Worm (Caenorhabditis elegans) whole organism, early embryonic: ENCODE measurements around the gene F10A3.11.

ENCODE experiments used
- B0310.2 ChIP-seq: sonication (generic microtip); optimal IDR thresholded peaks from 2 replicates; lab custom pipeline; 2016; ENCODE audit warnings: mild to moderate bottlenecking, missing genetic modification characterization, missing compliant biosample characterization
- F13C5.2 ChIP-seq: sonication (generic microtip); optimal IDR thresholded peaks from 2 replicates; lab custom pipeline; 2017; ENCODE audit warnings: mild to moderate bottlenecking, missing genetic modification characterization, inconsistent platforms, missing compliant biosample characterization
- aly-1 ChIP-seq: sonication (generic microtip); optimal IDR thresholded peaks from 2 replicates; lab custom pipeline; 2016; ENCODE audit warnings: missing genetic modification characterization, missing compliant biosample characterization
- ama-1 ChIP-seq: fragments of 150-350 bp; optimal IDR thresholded peaks from 2 replicates; lab custom pipeline; 2014
- ceh-13 ChIP-seq: fragments of 200-800 bp; sonication (Bioruptor generic); optimal IDR thresholded peaks from 2 replicates; lab custom pipeline; 2018; ENCODE audit warnings: mild to moderate bottlenecking, missing genetic modification characterization, missing compliant biosample characterization
- ceh-36 ChIP-seq: sonication (generic microtip); optimal IDR thresholded peaks from 2 replicates; lab custom pipeline; 2016; ENCODE audit warnings: missing genetic modification characterization, inconsistent platforms, missing compliant biosample characterization
- ets-7 ChIP-seq: sonication (generic microtip); optimal IDR thresholded peaks from 2 replicates; lab custom pipeline; 2016; ENCODE audit warnings: missing genotype, missing genetic modification characterization, missing compliant biosample characterization
- flt-1 ChIP-seq: fragments of 200-800 bp; sonication (Bioruptor generic); IDR thresholded peaks from 2 replicates; pipeline ENCODE4 v1.3.6; 2022; ENCODE audit warnings: missing genetic modification characterization, missing compliant biosample characterization
- hmbx-1 ChIP-seq: sonication (generic microtip); optimal IDR thresholded peaks from 2 replicates; lab custom pipeline; 2016; ENCODE audit warnings: mild to moderate bottlenecking, missing genetic modification characterization, missing compliant biosample characterization
- hmg-4 ChIP-seq: fragments of 200-800 bp; sonication (Bioruptor generic); optimal IDR thresholded peaks from 2 replicates; lab custom pipeline; 2018; ENCODE audit warnings: mild to moderate bottlenecking, missing genetic modification characterization, missing compliant biosample characterization
- hnd-1 ChIP-seq: sonication (generic microtip); optimal IDR thresholded peaks from 2 replicates; lab custom pipeline; 2016; ENCODE audit warnings: missing genetic modification characterization, missing compliant biosample characterization
- pes-1 ChIP-seq: fragments of 200-800 bp; sonication (Bioruptor generic); IDR thresholded peaks from 2 replicates; pipeline ENCODE4 v1.3.6; 2022; ENCODE audit warnings: missing genetic modification reagents, missing genetic modification characterization, missing compliant biosample characterization
- scrt-1 ChIP-seq: fragments of 200-800 bp; sonication (Bioruptor generic); IDR thresholded peaks from 2 replicates; pipeline ENCODE4 v1.3.6; 2022; ENCODE audit warnings: missing genetic modification characterization, missing compliant biosample characterization
- sea-1 ChIP-seq: fragments of 200-800 bp; sonication (Bioruptor generic); conservative IDR thresholded peaks from 2 replicates; pipeline ENCODE4 v1.3.6; 2022; ENCODE audit warnings: missing genetic modification characterization, missing compliant biosample characterization
- tbx-11 ChIP-seq: fragments of 200-800 bp; sonication (Bioruptor generic); IDR thresholded peaks from 2 replicates; pipeline ENCODE4 v1.3.6; 2022; ENCODE audit warnings: missing genetic modification characterization, missing compliant biosample characterization
- tbx-37 ChIP-seq: fragments of 200-800 bp; sonication (Bioruptor generic); conservative IDR thresholded peaks from 2 replicates; pipeline ENCODE4 v1.3.6; 2022; ENCODE audit warnings: missing genetic modification reagents, missing genetic modification characterization, missing compliant biosample characterization
- tra-4 ChIP-seq: sonication (generic microtip); optimal IDR thresholded peaks from 2 replicates; lab custom pipeline; 2017; ENCODE audit warnings: missing genetic modification characterization, missing compliant biosample characterization

Gene F10A3.11

DNA sequence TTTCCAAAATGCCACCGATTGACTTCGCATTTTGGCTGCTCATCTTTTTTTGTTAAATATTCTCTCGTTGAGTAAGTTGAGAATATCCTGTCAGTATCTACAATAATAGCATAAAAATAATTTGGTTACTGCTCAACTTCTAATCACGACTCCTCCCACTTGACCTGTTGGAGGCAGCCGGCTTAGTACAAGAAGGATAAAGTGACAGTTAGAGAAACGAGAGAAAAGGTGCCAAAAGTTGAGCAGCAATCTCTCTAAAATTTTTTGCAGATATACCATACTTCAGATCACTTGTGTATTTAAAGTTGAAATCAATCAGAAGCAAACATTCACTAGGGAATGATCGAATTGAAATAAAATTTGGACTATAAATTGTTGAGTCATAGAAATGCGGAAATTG lies 37.7 kb upstream of the F10A3.11 start, which contains the start of gene nhr-111:
Gene nhr-111 (minus strand): TSS at position 101 of the 400 bp plus-strand sequence.
- TF ChIP-seq tra-4 (tag; lab: Kevin White, UChicago) (no peak), scrt-1 (GFP tag; lab: Robert Waterston, UW) (no peak), ama-1 (lab: Kevin White, UChicago) (no peak), hnd-1 (no peak), ceh-13 (GFP tag; lab: Kevin White, UChicago) (no peak), flt-1 (GFP tag; lab: Robert Waterston, UW) (no peak), ets-7 (tag; lab: Kevin White, UChicago) (no peak), pes-1 (GFP tag; lab: Robert Waterston, UW) (no peak), aly-1 (tag; lab: Kevin White, UChicago) (no peak), ceh-36 (tag; lab: Kevin White, UChicago) (no peak), hmg-4 (GFP tag; lab: Kevin White, UChicago) (no peak), sea-1 (no peak), B0310.2 (tag; lab: Kevin White, UChicago) (no peak), hmbx-1 (tag; lab: Kevin White, UChicago) (no peak), tbx-11 (GFP tag; lab: Robert Waterston, UW) (no peak)

ce11 chrV:16127401-16127800 lies 35.1 kb upstream of the F10A3.11 start, which contains the start of gene fbxa-143:
Gene fbxa-143, minus strand, starts transcription at chrV:16127501.
- no peak for TF ChIP-seq ceh-13 (GFP tag; lab: Kevin White, UChicago)
- no peak for TF ChIP-seq ama-1 (lab: Kevin White, UChicago)
- TF ChIP-seq flt-1 (GFP tag; lab: Robert Waterston, UW), result no peak
- no peak for TF ChIP-seq tbx-37 (GFP tag; lab: Robert Waterston, UW)
- TF ChIP-seq ets-7 (tag; lab: Kevin White, UChicago), result no peak
- TF ChIP-seq F13C5.2 (tag; lab: Kevin White, UChicago), result no peak
- no peak for TF ChIP-seq pes-1 (GFP tag; lab: Robert Waterston, UW)
- TF ChIP-seq hnd-1, result no peak
- no peak for TF ChIP-seq tra-4 (tag; lab: Kevin White, UChicago)
- TF ChIP-seq sea-1, result no peak
- no peak for TF ChIP-seq B0310.2 (tag; lab: Kevin White, UChicago)

DNA sequence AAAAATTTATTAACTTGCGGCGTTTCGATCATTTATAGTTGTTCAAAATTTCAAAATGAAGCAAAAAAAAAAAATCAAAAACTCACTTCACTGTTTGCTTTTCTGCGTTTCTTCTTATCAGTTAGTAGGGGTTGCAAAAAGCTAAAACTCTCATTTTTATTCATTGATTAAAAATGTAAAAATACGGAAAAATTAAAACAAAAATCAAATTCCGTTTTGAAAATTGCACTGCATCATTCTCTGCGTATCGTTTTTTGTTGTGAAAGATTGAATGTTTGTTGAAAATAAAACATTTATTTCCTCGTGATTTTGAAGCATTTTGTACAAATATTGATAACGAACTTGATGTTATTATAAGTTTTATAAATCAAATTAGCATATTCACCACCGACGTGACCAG lies 33.4 kb upstream of the F10A3.11 start:
- no peak for TF ChIP-seq ceh-13 (GFP tag; lab: Kevin White, UChicago)
- no peak for TF ChIP-seq F13C5.2 (tag; lab: Kevin White, UChicago)
- TF ChIP-seq tra-4 (tag; lab: Kevin White, UChicago), result no peak
- no peak for TF ChIP-seq ets-7 (tag; lab: Kevin White, UChicago)
- no peak for TF ChIP-seq hmbx-1 (tag; lab: Kevin White, UChicago)
- no peak for TF ChIP-seq sea-1
- no peak for TF ChIP-seq hmg-4 (GFP tag; lab: Kevin White, UChicago)

DNA sequence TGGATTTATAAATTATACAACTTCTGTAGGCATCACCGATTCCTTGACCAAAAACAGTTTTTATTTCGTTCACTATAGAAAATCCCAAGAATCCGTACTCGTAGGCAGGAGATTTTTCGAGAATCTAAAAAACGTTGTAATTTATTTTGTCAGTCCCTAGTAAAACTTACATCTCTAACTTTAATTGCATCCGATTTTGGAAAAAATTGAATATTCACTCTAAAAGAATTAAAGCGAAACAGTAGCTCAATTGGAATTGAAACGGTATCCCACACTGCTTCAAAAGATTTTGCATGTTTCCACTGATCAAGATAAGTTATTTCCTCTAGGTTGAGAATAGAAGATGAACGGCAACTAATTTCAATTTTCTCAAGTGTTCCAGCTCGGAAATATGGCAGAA lies 31.2 kb upstream of the F10A3.11 start, which contains the start of gene fbxa-142:
Gene fbxa-142 (minus strand): TSS at position 101 of the 400 bp plus-strand sequence.
- TF ChIP-seq tbx-37 (GFP tag; lab: Robert Waterston, UW) (no peak), ceh-36 (tag; lab: Kevin White, UChicago) (no peak), tra-4 (tag; lab: Kevin White, UChicago) (no peak), pes-1 (GFP tag; lab: Robert Waterston, UW) (no peak), hmbx-1 (tag; lab: Kevin White, UChicago) (no peak), flt-1 (GFP tag; lab: Robert Waterston, UW) (no peak), ama-1 (lab: Kevin White, UChicago) (no peak), F13C5.2 (tag; lab: Kevin White, UChicago) (no peak), tbx-11 (GFP tag; lab: Robert Waterston, UW) (no peak), ets-7 (tag; lab: Kevin White, UChicago) (no peak), ceh-13 (GFP tag; lab: Kevin White, UChicago) (no peak), sea-1 (no peak), scrt-1 (GFP tag; lab: Robert Waterston, UW) (no peak), hmg-4 (GFP tag; lab: Kevin White, UChicago) (no peak), aly-1 (tag; lab: Kevin White, UChicago) (no peak), hnd-1 (no peak)

- TF ChIP-seq ets-7 (tag; lab: Kevin White, UChicago), result no peak
- TF ChIP-seq sea-1, result no peak
- no peak for TF ChIP-seq flt-1 (GFP tag; lab: Robert Waterston, UW)
- no peak for TF ChIP-seq tbx-11 (GFP tag; lab: Robert Waterston, UW)
- no peak for TF ChIP-seq pes-1 (GFP tag; lab: Robert Waterston, UW)
- no peak for TF ChIP-seq scrt-1 (GFP tag; lab: Robert Waterston, UW)
- no peak for TF ChIP-seq F13C5.2 (tag; lab: Kevin White, UChicago)
- no peak for TF ChIP-seq ceh-13 (GFP tag; lab: Kevin White, UChicago)
- no peak for TF ChIP-seq ama-1 (lab: Kevin White, UChicago)
- TF ChIP-seq B0310.2 (tag; lab: Kevin White, UChicago), result no peak
- no peak for TF ChIP-seq tra-4 (tag; lab: Kevin White, UChicago)
- TF ChIP-seq hmbx-1 (tag; lab: Kevin White, UChicago), result no peak
- no peak for TF ChIP-seq ceh-36 (tag; lab: Kevin White, UChicago)
- no peak for TF ChIP-seq hmg-4 (GFP tag; lab: Kevin White, UChicago)
- no peak for TF ChIP-seq aly-1 (tag; lab: Kevin White, UChicago)
- no peak for TF ChIP-seq hnd-1
- TF ChIP-seq tbx-37 (GFP tag; lab: Robert Waterston, UW), result no peak
Observed at ce11 chrV:16132215-16132614, 30.3 kb upstream of the F10A3.11 start.

- no peak for TF ChIP-seq tbx-37 (GFP tag; lab: Robert Waterston, UW)
- no peak for TF ChIP-seq ceh-36 (tag; lab: Kevin White, UChicago)
Observed at ce11 chrV:16132705-16133104, 29.8 kb upstream of the F10A3.11 start, which contains the start of gene fbxa-144. Gene fbxa-144, minus strand, starts transcription at chrV:16132805.

ce11 chrV:16137043-16137442 lies 25.4 kb upstream of the F10A3.11 start, which contains the start of gene F44G3.7:
Gene F44G3.7, minus strand, starts transcription at chrV:16137143.
- TF ChIP-seq hmg-4 (GFP tag; lab: Kevin White, UChicago) (no peak), hmbx-1 (tag; lab: Kevin White, UChicago) (no peak)
